Worm (Caenorhabditis elegans) whole organism, late embryonic: ENCODE data around the gene ttr-24.

Experiments used
- Y22D7AL.16 ChIP-seq: sonication (generic microtip); optimal IDR thresholded peaks from 2 replicates; lab custom pipeline; 2016; ENCODE audit warnings: missing genetic modification characterization, missing compliant biosample characterization
- ama-1 ChIP-seq: fragments of 150-350 bp; optimal IDR thresholded peaks from 2 replicates; lab custom pipeline; 2014
- ceh-24 ChIP-seq: sonication (generic microtip); optimal IDR thresholded peaks from 2 replicates; lab custom pipeline; 2016; ENCODE audit warnings: mild to moderate bottlenecking, missing genetic modification characterization, missing compliant biosample characterization
- hlh-8 ChIP-seq: sonication (generic microtip); optimal IDR thresholded peaks from 2 replicates; lab custom pipeline; 2016; ENCODE audit warnings: missing genotype, missing genetic modification characterization, missing compliant biosample characterization
- madf-2 ChIP-seq: sonication (generic microtip); optimal IDR thresholded peaks from 2 replicates; lab custom pipeline; 2017; ENCODE audit warnings: missing genetic modification characterization, missing compliant biosample characterization
- pag-3 ChIP-seq: sonication (generic microtip); optimal IDR thresholded peaks from 2 replicates; lab custom pipeline; 2016; ENCODE audit warnings: missing compliant biosample characterization, missing genetic modification characterization, borderline replicate concordance
- pat-9 ChIP-seq: fragments of 200-800 bp; sonication (Bioruptor generic); optimal IDR thresholded peaks from 2 replicates; lab custom pipeline; 2018; ENCODE audit warnings: mild to moderate bottlenecking, missing genetic modification characterization, moderate library complexity, missing compliant biosample characterization
- pqm-1 ChIP-seq: sonication (generic microtip); optimal IDR thresholded peaks from 2 replicates; lab custom pipeline; 2016; ENCODE audit warnings: missing genetic modification characterization, missing compliant biosample characterization
- unc-55 ChIP-seq: sonication (generic microtip); optimal IDR thresholded peaks from 2 replicates; lab custom pipeline; 2017; ENCODE audit warnings: missing biosample characterization, missing genetic modification reagents, missing genetic modification characterization
- zip-5 ChIP-seq: sonication (generic microtip); optimal IDR thresholded peaks from 2 replicates; lab custom pipeline; 2016; ENCODE audit warnings: missing genetic modification characterization, missing compliant biosample characterization

ttr-24 gene

ce11 chrV:18508564-18508963 is 47.9 kb downstream of the ttr-24 start, which contains the start of gene Y51A2D.1:
TSS of gene Y51A2D.1 (plus strand) at chrV:18508864.
- TF ChIP-seq ceh-24 (tag; lab: Kevin White, UChicago): no peak
- TF ChIP-seq pat-9 (tag; lab: Kevin White, UChicago): no peak
- TF ChIP-seq Y22D7AL.16 (tag; lab: Kevin White, UChicago): no peak
- no peak for TF ChIP-seq zip-5 (tag; lab: Kevin White, UChicago)
- no peak for TF ChIP-seq ama-1 (lab: Kevin White, UChicago)
- no peak for TF ChIP-seq hlh-8 (tag; lab: Kevin White, UChicago)
- no peak for TF ChIP-seq pqm-1
- no peak for TF ChIP-seq madf-2
- no peak for TF ChIP-seq unc-55
- TF ChIP-seq, all 69 proteins: peak for 0

ce11 chrV:18506772-18507171 is 49.7 kb downstream of the ttr-24 start:
- TF ChIP-seq ceh-24 (tag; lab: Kevin White, UChicago) (no peak), pag-3 (peak; percentile 64)
